Fruit fly (Drosophila melanogaster): ENCODE data around the gene CG31517.

- no peak for TF ChIP-seq Myb (GFP tag; optimal IDR thresholded peaks at IDR 0.05)
- TF ChIP-seq Eip74EF (GFP tag; optimal IDR thresholded peaks at IDR 0.05): no peak
- TF ChIP-seq CG6689 (GFP tag; IDR thresholded peaks at IDR 0.05): no peak
- no peak for TF ChIP-seq CG4424 (GFP tag; optimal IDR thresholded peaks at IDR 0.05)
- no peak for TF ChIP-seq CG1024 (GFP tag; IDR thresholded peaks at IDR 0.05)
- no peak for TF ChIP-seq CG17328 (GFP tag; IDR thresholded peaks at IDR 0.05)
- TF ChIP-seq CG6654 (GFP tag; optimal IDR thresholded peaks at IDR 0.05): no peak
- no peak for TF ChIP-seq eve (GFP tag; optimal IDR thresholded peaks at IDR 0.05)
- TF ChIP-seq ind (GFP tag; optimal IDR thresholded peaks at IDR 0.05): no peak
- no peak for TF ChIP-seq lola (GFP tag; optimal IDR thresholded peaks at IDR 0.05)
- no peak for TF ChIP-seq CG16813 (GFP tag; IDR thresholded peaks at IDR 0.05; ENCODE audit: partially characterized antibody)
- TF ChIP-seq Dp (GFP tag; optimal IDR thresholded peaks at IDR 0.05): no peak
- no peak for TF ChIP-seq ttk (GFP tag; IDR thresholded peaks at IDR 0.05)
Observed at dm6 chr3R:13909065-13909464, 39.2 kb upstream of the CG31517 start.

Measured in whole organism, embryonic.